Worm (Caenorhabditis elegans): ENCODE results near the gene F58A6.9.

Gene F58A6.9

ce11 chrII:5172451-5172850, 13.8 kb upstream of the F58A6.9 start, which contains the start of gene C27D6.1:
Gene C27D6.1, plus strand, starts transcription at chrII:5172751.
- no peak for TF ChIP-seq ets-5 (GFP tag; IDR thresholded peaks at IDR 0.05)
- TF ChIP-seq mab-9 (GFP tag; IDR thresholded peaks at IDR 0.05): no peak
- no peak for TF ChIP-seq nhr-85 (tag)
- no peak for TF ChIP-seq blmp-1 (tag; optimal IDR thresholded peaks at IDR 0.05)
- TF ChIP-seq dpl-1 (GFP tag; optimal IDR thresholded peaks at IDR 0.05): no peak
- TF ChIP-seq C04F5.9 (tag; optimal IDR thresholded peaks at IDR 0.05): no peak

DNA sequence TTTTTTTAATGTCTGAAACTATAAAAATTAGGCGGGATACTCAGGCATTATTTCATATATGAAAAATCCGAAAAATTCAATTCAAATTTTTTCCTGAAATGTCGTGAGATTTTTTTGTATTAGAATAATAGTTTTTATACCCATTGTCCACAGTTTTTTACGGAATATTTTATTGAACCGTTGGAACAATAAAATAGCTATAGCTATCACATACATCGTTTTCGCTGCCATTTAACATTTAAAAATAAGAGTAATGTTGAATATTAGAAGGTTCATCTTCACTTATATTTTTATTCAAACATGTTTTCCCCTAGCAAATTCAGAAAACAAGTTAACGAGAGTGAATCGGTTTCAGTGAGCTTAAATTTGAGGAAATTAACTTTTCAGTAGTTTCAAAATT, 12.9 kb upstream of the F58A6.9 start, which contains the start of gene C27D6.15:
C27D6.15 (plus strand) TSS at position 301 of the 400 bp plus-strand sequence.
- no peak for TF ChIP-seq fkh-10 (GFP tag; optimal IDR thresholded peaks at IDR 0.05)
- no peak for TF ChIP-seq efl-3 (GFP tag; optimal IDR thresholded peaks at IDR 0.05)
- no peak for TF ChIP-seq mep-1 (tag; optimal IDR thresholded peaks at IDR 0.05)
- no peak for TF ChIP-seq lin-39 (tag; optimal IDR thresholded peaks at IDR 0.05)
- TF ChIP-seq nhr-90 (tag; optimal IDR thresholded peaks at IDR 0.05; ENCODE audit: poor library complexity): no peak
- TF ChIP-seq unc-30 (tag; optimal IDR thresholded peaks at IDR 0.05): no peak
- TF ChIP-seq jun-1 (tag; optimal IDR thresholded peaks at IDR 0.05): no peak
- TF ChIP-seq C16A3.4 (tag; optimal IDR thresholded peaks at IDR 0.05): no peak
- no peak for TF ChIP-seq ceh-63 (GFP tag; optimal IDR thresholded peaks at IDR 0.05)
- TF ChIP-seq grh-1 (GFP tag; IDR thresholded peaks at IDR 0.05): no peak

DNA sequence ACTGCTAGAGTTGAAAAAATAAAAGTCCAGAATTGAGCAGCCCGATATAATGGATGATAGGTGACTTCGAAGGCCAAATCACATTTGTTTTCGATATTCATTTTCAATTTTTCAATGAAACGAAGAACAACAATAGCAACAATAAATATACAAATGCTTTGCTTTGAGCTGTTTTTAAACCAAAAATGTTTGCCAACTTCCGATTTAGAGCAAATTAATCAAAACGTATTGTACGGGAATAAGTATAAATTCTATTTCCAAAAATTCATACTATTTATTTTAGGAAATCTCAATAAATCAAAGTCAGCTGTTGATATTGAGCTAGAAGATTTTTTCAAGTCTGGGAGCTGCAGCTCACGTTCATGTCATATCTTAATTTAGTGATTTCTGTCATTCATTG, 12.3 kb upstream of the F58A6.9 start, which contains the start of gene srb-1:
srb-1 (minus strand) TSS at position 101 of the 400 bp plus-strand sequence.
- no peak for TF ChIP-seq lin-15B (tag; optimal IDR thresholded peaks at IDR 0.05)
- TF ChIP-seq unc-30 (tag; optimal IDR thresholded peaks at IDR 0.05): no peak
- no peak for TF ChIP-seq pag-3 (tag; optimal IDR thresholded peaks at IDR 0.05; ENCODE audit: borderline replicate concordance, insufficient read depth)
- no peak for TF ChIP-seq tbx-2 (tag; optimal IDR thresholded peaks at IDR 0.05)
- no peak for TF ChIP-seq fkh-4 (tag; optimal IDR thresholded peaks at IDR 0.05; ENCODE audit: borderline replicate concordance)
- TF ChIP-seq tlp-1 (tag; optimal IDR thresholded peaks at IDR 0.05): no peak
- no peak for TF ChIP-seq elt-2 (tag; optimal IDR thresholded peaks at IDR 0.05)
- TF ChIP-seq isw-1 (GFP tag; IDR thresholded peaks at IDR 0.05): no peak
- no peak for TF ChIP-seq hlh-17 (GFP tag; optimal IDR thresholded peaks at IDR 0.05; ENCODE audit: borderline replicate concordance)
- TF ChIP-seq fkh-10 (GFP tag; optimal IDR thresholded peaks at IDR 0.05): no peak
- TF ChIP-seq ztf-4 (tag; optimal IDR thresholded peaks at IDR 0.05): no peak
- no peak for TF ChIP-seq efl-1 (optimal IDR thresholded peaks at IDR 0.05)
- TF ChIP-seq efl-1 (GFP tag; optimal IDR thresholded peaks at IDR 0.05 in 1 of 2): no peak
- TF ChIP-seq F16B12.6 (tag; optimal IDR thresholded peaks at IDR 0.05): no peak
- no peak for TF ChIP-seq Y116A8C.19 (tag; optimal IDR thresholded peaks at IDR 0.05; ENCODE audit: borderline replicate concordance)
- TF ChIP-seq dpl-1 (GFP tag; optimal IDR thresholded peaks at IDR 0.05): no peak
- TF ChIP-seq nhr-84 (tag; optimal IDR thresholded peaks at IDR 0.05): no peak
- TF ChIP-seq zip-4 (GFP tag; optimal IDR thresholded peaks at IDR 0.05): no peak

DNA sequence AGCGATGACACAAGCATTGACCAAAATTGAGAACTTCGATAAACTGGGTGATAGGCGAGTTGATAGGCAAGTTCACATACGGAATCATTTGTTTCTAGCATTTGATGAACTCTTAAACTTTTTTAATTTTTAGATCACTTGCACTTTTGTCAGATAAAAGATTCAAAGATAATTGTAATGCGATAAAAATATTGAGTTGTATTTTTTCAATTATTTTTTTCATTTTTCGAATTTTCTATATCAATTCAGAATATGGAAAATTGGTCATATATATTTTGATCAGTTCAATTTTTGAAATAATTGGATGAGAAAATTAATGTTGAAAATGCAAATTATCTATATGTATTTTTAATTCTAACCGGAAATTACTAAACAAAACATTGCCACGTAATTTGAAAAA, 8.1 kb upstream of the F58A6.9 start, which contains the start of gene srb-3:
srb-3 (minus strand) TSS at position 101 of the 400 bp plus-strand sequence.
- no peak for TF ChIP-seq grh-1 (GFP tag; IDR thresholded peaks at IDR 0.05)
- TF ChIP-seq egl-13 (tag; optimal IDR thresholded peaks at IDR 0.05): no peak
- TF ChIP-seq ama-1 (optimal IDR thresholded peaks at IDR 0.05): no peak
- no peak for TF ChIP-seq ztf-4 (tag; optimal IDR thresholded peaks at IDR 0.05)
- TF ChIP-seq sptf-1 (tag; optimal IDR thresholded peaks at IDR 0.05): no peak
- no peak for TF ChIP-seq sup-37 (GFP tag; optimal IDR thresholded peaks at IDR 0.05)
- no peak for TF ChIP-seq ceh-8 (GFP tag; optimal IDR thresholded peaks at IDR 0.05)
- TF ChIP-seq mep-1 (tag; optimal IDR thresholded peaks at IDR 0.05): no peak
- no peak for TF ChIP-seq fkh-8 (tag; optimal IDR thresholded peaks at IDR 0.05)
- no peak for TF ChIP-seq mab-9 (GFP tag; IDR thresholded peaks at IDR 0.05)
- no peak for TF ChIP-seq lin-14 (GFP tag; optimal IDR thresholded peaks at IDR 0.05)
- no peak for TF ChIP-seq aly-2 (tag; optimal IDR thresholded peaks at IDR 0.05)
- no peak for TF ChIP-seq C34B4.2 (tag; optimal IDR thresholded peaks at IDR 0.05)
- no peak for TF ChIP-seq ces-1 (GFP tag; optimal IDR thresholded peaks at IDR 0.05)
- no peak for TF ChIP-seq swsn-7 (tag; optimal IDR thresholded peaks at IDR 0.05)
- no peak for TF ChIP-seq nhr-11 (tag; optimal IDR thresholded peaks at IDR 0.05)
- no peak for TF ChIP-seq lsy-2 (tag; optimal IDR thresholded peaks at IDR 0.05)
- no peak for TF ChIP-seq efl-3 (GFP tag; optimal IDR thresholded peaks at IDR 0.05)
- no peak for TF ChIP-seq ceh-82 (tag; optimal IDR thresholded peaks at IDR 0.05)

All from whole organism, L1 larva.